Worm (Caenorhabditis elegans) whole organism, L1 larva: ENCODE results near the gene srz-29.
"Not testable (repeated sequence)": the region's sequence is repeated elsewhere in the genome, so short reads cannot be mapped to it uniquely, and the experiment has no call there.

Source experiments
- Y116A8C.19 ChIP-seq: sonication (generic microtip); optimal IDR thresholded peaks from 2 replicates; lab custom pipeline; 2016; ENCODE audit warnings: missing compliant biosample characterization, missing genetic modification characterization, borderline replicate concordance
- aly-2 ChIP-seq: fragments of 150-350 bp; optimal IDR thresholded peaks from 2 replicates; lab custom pipeline; 2014; ENCODE audit warnings: missing biosample characterization, missing genetic modification characterization
- ceh-82 ChIP-seq, 3 experiments: fragments of 150-350 bp in 1 of 3; sonication (generic microtip) in 2 of 3; optimal IDR thresholded peaks; 2 replicates each; lab custom pipeline; 2014 to 2017; ENCODE audit warnings: missing biosample characterization in 3 of 3, missing genetic modification characterization in 3 of 3
- ceh-90 ChIP-seq: sonication (generic microtip); optimal IDR thresholded peaks from 2 replicates; lab custom pipeline; 2016; ENCODE audit warnings: missing genetic modification characterization, missing compliant biosample characterization
- dsc-1 ChIP-seq: sonication (generic microtip); optimal IDR thresholded peaks from 2 replicates; lab custom pipeline; 2016; ENCODE audit warnings: mild to moderate bottlenecking, missing genetic modification characterization, missing compliant biosample characterization
- elt-3 ChIP-seq, 6 experiments: fragments of 150-350 bp in 1 of 6; sonication (generic microtip); optimal IDR thresholded peaks; 2 replicates each; lab custom pipeline; 2017 to 2018; ENCODE audit warnings: missing biosample characterization in 6 of 6, missing genetic modification characterization in 6 of 6, inconsistent platforms in 1 of 6
- ets-5 ChIP-seq: fragments of 200-800 bp; sonication (Bioruptor generic); IDR thresholded peaks from 2 replicates; pipeline ENCODE4 v1.3.6; 2022; ENCODE audit warnings: missing genetic modification characterization, missing compliant biosample characterization
- fkh-10 ChIP-seq: sonication (generic microtip); optimal IDR thresholded peaks from 2 replicates; lab custom pipeline; 2017; ENCODE audit warnings: missing biosample characterization, missing genetic modification reagents, missing genetic modification characterization
- jun-1 ChIP-seq: fragments of 150-350 bp; optimal IDR thresholded peaks from 2 replicates; lab custom pipeline; 2014; ENCODE audit warnings: missing biosample characterization, missing genetic modification reagents, missing genetic modification characterization
- lin-14 ChIP-seq: fragments of 200-800 bp; sonication (Bioruptor generic); optimal IDR thresholded peaks from 2 replicates; lab custom pipeline; 2018; ENCODE audit warnings: mild to moderate bottlenecking, missing genetic modification characterization, moderate library complexity, missing compliant biosample characterization
- lin-15B ChIP-seq: fragments of 150-350 bp; sonication (generic microtip); optimal IDR thresholded peaks from 3 replicates; lab custom pipeline; 2014; ENCODE audit warnings: missing biosample characterization, missing genetic modification characterization
- lin-39 ChIP-seq: fragments of 150-350 bp; optimal IDR thresholded peaks from 2 replicates; lab custom pipeline; 2014; ENCODE audit warnings: missing biosample characterization, missing genetic modification reagents, missing genetic modification characterization
- lsy-2 ChIP-seq, 2 experiments: fragments of 150-350 bp; optimal IDR thresholded peaks; 2 replicates each; lab custom pipeline; 2014; ENCODE audit warnings: missing biosample characterization in 2 of 2, missing genetic modification characterization in 2 of 2
- mab-9 ChIP-seq: fragments of 200-800 bp; sonication (Bioruptor generic); IDR thresholded peaks from 2 replicates; pipeline ENCODE4 v1.3.6; 2022; ENCODE audit warnings: missing genetic modification reagents, missing genetic modification characterization, missing compliant biosample characterization
- nhr-28 ChIP-seq: fragments of 150-350 bp; optimal IDR thresholded peaks from 2 replicates; lab custom pipeline; 2014; ENCODE audit warnings: missing biosample characterization, missing genetic modification characterization
- rnt-1 ChIP-seq: sonication (generic microtip); optimal IDR thresholded peaks from 2 replicates; lab custom pipeline; 2016; ENCODE audit warnings: mild to moderate bottlenecking, missing genetic modification characterization, moderate library complexity, missing compliant biosample characterization
- snpc-4 ChIP-seq: fragments of 150-350 bp; optimal IDR thresholded peaks from 2 replicates; lab custom pipeline; 2014; ENCODE audit warnings: missing biosample characterization, missing genetic modification characterization
- sox-4 ChIP-seq: sonication (generic microtip); optimal IDR thresholded peaks from 2 replicates; lab custom pipeline; 2016; ENCODE audit warnings: missing genetic modification characterization, missing compliant biosample characterization
- sptf-1 ChIP-seq: fragments of 150-350 bp; optimal IDR thresholded peaks from 2 replicates; lab custom pipeline; 2014; ENCODE audit warnings: missing biosample characterization, missing genetic modification characterization
- ztf-4 ChIP-seq: fragments of 150-350 bp; optimal IDR thresholded peaks from 2 replicates; lab custom pipeline; 2014; ENCODE audit warnings: missing biosample characterization, missing genetic modification characterization

srz-29 gene

ce11 chrIV:13601428-13601827 lies 44.3 kb downstream of the srz-29 start:
- TF ChIP-seq sptf-1 (tag; lab: Kevin White, UChicago) (no peak), lsy-2 (tag; optimal IDR thresholded peaks at IDR 0.05; lab: Kevin White, UChicago) (no peak), aly-2 (no peak), mab-9 (GFP tag; lab: Robert Waterston, UW) (no peak), lin-14 (GFP tag; lab: Kevin White, UChicago) (no peak), Y116A8C.19 (tag; lab: Kevin White, UChicago) (no peak), lin-39 (tag; lab: Kevin White, UChicago) (no peak), dsc-1 (tag; lab: Kevin White, UChicago) (no peak), rnt-1 (no peak), elt-3 (tag; optimal IDR thresholded peaks at IDR 0.05; lab: Kevin White, UChicago) (no peak), fkh-10 (no peak), ztf-4 (tag; lab: Kevin White, UChicago) (no peak), jun-1 (no peak), ets-5 (GFP tag; lab: Robert Waterston, UW) (no peak), ceh-82 (tag; optimal IDR thresholded peaks at IDR 0.05; lab: Kevin White, UChicago) (no peak)

ce11 chrIV:13600643-13601042 lies 45.1 kb downstream of the srz-29 start:
- peak; percentile 81 for TF ChIP-seq snpc-4 (tag; lab: Kevin White, UChicago)
- TF ChIP-seq nhr-28: no peak

- TF ChIP-seq lin-15B, sox-4, ceh-90 (tag; lab: Kevin White, UChicago): not testable (repeated sequence)
Observed at ce11 chrIV:13597813-13598212, 47.9 kb downstream of the srz-29 start, which contains the start of gene Y45F10B.9. Gene Y45F10B.9 (minus strand): TSS chrIV:13597913.
